Fruit fly (Drosophila melanogaster) whole organism, prepupa: ENCODE data around the gene CG10866.

Source experiments
- Blimp-1 ChIP-seq: fragments of 200-800 bp; sonication (Bioruptor generic); optimal IDR thresholded peaks from 3 replicates; lab custom pipeline; 2017; ENCODE audit warnings: missing biosample characterization, missing genetic modification characterization, mild to moderate bottlenecking, moderate library complexity, missing genetic modification reagents
- CG10669 ChIP-seq: fragments of 200-800 bp; sonication (Bioruptor generic); optimal IDR thresholded peaks from 3 replicates; lab custom pipeline; 2018; ENCODE audit warnings: missing biosample characterization, mild to moderate bottlenecking, missing genetic modification characterization, moderate library complexity
- CG11762 ChIP-seq: fragments of 200-800 bp; sonication (Bioruptor generic); optimal IDR thresholded peaks from 3 replicates; lab custom pipeline; 2016; ENCODE audit warnings: missing biosample characterization, missing genetic modification characterization; ENCODE audit not compliant: insufficient read depth
- CG1621 ChIP-seq: fragments of 200-800 bp; sonication (Bioruptor generic); optimal IDR thresholded peaks from 3 replicates; lab custom pipeline; 2018; ENCODE audit warnings: missing biosample characterization, mild to moderate bottlenecking, missing genetic modification characterization
- CG3032 ChIP-seq: fragments of 200-800 bp; optimal IDR thresholded peaks from 2 replicates; lab custom pipeline; 2019; ENCODE audit warnings: missing biosample characterization, mild to moderate bottlenecking, missing genetic modification characterization, moderate library complexity
- CG31627 ChIP-seq: fragments of 200-800 bp; sonication (Bioruptor generic); optimal IDR thresholded peaks from 3 replicates; lab custom pipeline; 2016; ENCODE audit warnings: missing biosample characterization, missing genetic modification characterization
- CG32006 ChIP-seq: fragments of 200-800 bp; sonication (Bioruptor generic); optimal IDR thresholded peaks from 3 replicates; lab custom pipeline; 2017; ENCODE audit warnings: missing biosample characterization, mild to moderate bottlenecking, missing genetic modification characterization
- CG34406 ChIP-seq: fragments of 200-800 bp; sonication (Bioruptor generic); optimal IDR thresholded peaks from 3 replicates; lab custom pipeline; 2016; ENCODE audit warnings: missing biosample characterization, missing genetic modification characterization
- CG3919 ChIP-seq: fragments of 200-800 bp; sonication (Bioruptor generic); optimal IDR thresholded peaks from 3 replicates; lab custom pipeline; 2016; ENCODE audit warnings: missing biosample characterization, missing genetic modification characterization
- CG4318 ChIP-seq: fragments of 200-800 bp; sonication (Bioruptor generic); optimal IDR thresholded peaks from 3 replicates; lab custom pipeline; 2017; ENCODE audit warnings: missing biosample characterization, mild to moderate bottlenecking, missing genetic modification characterization
- CG6163 ChIP-seq: fragments of 200-800 bp; sonication (Bioruptor generic); IDR thresholded peaks from 3 replicates; pipeline ENCODE4 v1.3.6; 2022; ENCODE audit warnings: missing biosample characterization, missing genetic modification characterization
- CG6276 ChIP-seq: fragments of 200-800 bp; sonication (Bioruptor generic); optimal IDR thresholded peaks from 2 replicates; lab custom pipeline; 2017; ENCODE audit warnings: missing biosample characterization, mild to moderate bottlenecking, missing genetic modification characterization
- CG6808 ChIP-seq: fragments of 200-800 bp; sonication (Bioruptor generic); optimal IDR thresholded peaks from 3 replicates; lab custom pipeline; 2017; ENCODE audit warnings: missing biosample characterization, missing genetic modification characterization, mild to moderate bottlenecking, moderate library complexity, missing genetic modification reagents
- CG6854 ChIP-seq: fragments of 200-800 bp; sonication (Bioruptor generic); optimal IDR thresholded peaks from 2 replicates; lab custom pipeline; 2017; ENCODE audit warnings: missing biosample characterization, mild to moderate bottlenecking, missing genetic modification characterization
- CG7368 ChIP-seq: fragments of 200-800 bp; sonication (Bioruptor generic); optimal IDR thresholded peaks from 3 replicates; lab custom pipeline; 2016; ENCODE audit warnings: missing biosample characterization, missing genetic modification characterization
- CG8119 ChIP-seq: fragments of 200-800 bp; sonication (Bioruptor generic); IDR thresholded peaks from 3 replicates; pipeline ENCODE4 v1.3.6; 2022; ENCODE audit warnings: missing biosample characterization, missing genetic modification characterization
- CG8319 ChIP-seq: fragments of 200-800 bp; sonication (Bioruptor generic); optimal IDR thresholded peaks from 3 replicates; lab custom pipeline; 2016; ENCODE audit warnings: missing biosample characterization, missing genetic modification characterization
- Eip75B ChIP-seq: fragments of 200-800 bp; sonication (Bioruptor generic); optimal IDR thresholded peaks from 3 replicates; lab custom pipeline; 2016; ENCODE audit warnings: missing biosample characterization, missing genetic modification characterization
- Eip78C ChIP-seq: fragments of 200-800 bp; sonication (Bioruptor generic); peaks from one replicate; lab custom pipeline; 2016; ENCODE audit warnings: missing biosample characterization, missing genetic modification characterization
- Eip93F ChIP-seq: fragments of 200-800 bp; sonication (Bioruptor generic); optimal IDR thresholded peaks from 2 replicates; lab custom pipeline; 2016; ENCODE audit warnings: missing biosample characterization, mild to moderate bottlenecking, missing genetic modification characterization
- Ets96B ChIP-seq: fragments of 200-800 bp; optimal IDR thresholded peaks from 2 replicates; lab custom pipeline; 2019; ENCODE audit warnings: missing biosample characterization, mild to moderate bottlenecking, missing genetic modification characterization, moderate library complexity
- Gug ChIP-seq: fragments of 200-800 bp; sonication (Bioruptor generic); IDR thresholded peaks from 2 replicates; pipeline ENCODE4 v1.3.6; 2022; ENCODE audit warnings: missing biosample characterization, missing genetic modification characterization
- Hr39 ChIP-seq: fragments of 200-800 bp; sonication (Bioruptor generic); optimal IDR thresholded peaks from 2 replicates; lab custom pipeline; 2016; ENCODE audit warnings: missing biosample characterization, missing genetic modification characterization
- Hr4 ChIP-seq: fragments of 200-800 bp; sonication (Bioruptor generic); optimal IDR thresholded peaks from 3 replicates; lab custom pipeline; 2016; ENCODE audit warnings: missing biosample characterization, missing genetic modification characterization
- Smox ChIP-seq: fragments of 200-800 bp; sonication (Bioruptor generic); optimal IDR thresholded peaks from 3 replicates; lab custom pipeline; 2016; ENCODE audit warnings: missing biosample characterization, missing genetic modification characterization
- Sox102F ChIP-seq: fragments of 200-800 bp; sonication (Bioruptor generic); optimal IDR thresholded peaks from 2 replicates; lab custom pipeline; 2016; ENCODE audit warnings: missing biosample characterization, mild to moderate bottlenecking, missing genetic modification characterization
- achi ChIP-seq: fragments of 200-800 bp; sonication (Bioruptor generic); optimal IDR thresholded peaks from 3 replicates; lab custom pipeline; 2016; ENCODE audit warnings: missing biosample characterization, missing genetic modification characterization
- acj6 ChIP-seq: fragments of 200-800 bp; sonication (Bioruptor generic); optimal IDR thresholded peaks from 3 replicates; lab custom pipeline; 2016; ENCODE audit warnings: missing biosample characterization, missing genetic modification characterization
- cyc ChIP-seq: fragments of 200-800 bp; sonication (Bioruptor generic); optimal IDR thresholded peaks from 3 replicates; lab custom pipeline; 2016; ENCODE audit warnings: missing biosample characterization, missing genetic modification characterization
- dsx ChIP-seq: fragments of 200-800 bp; optimal IDR thresholded peaks from 3 replicates; lab custom pipeline; 2019; ENCODE audit warnings: missing biosample characterization, mild to moderate bottlenecking, missing genetic modification characterization, moderate library complexity; ENCODE audit not compliant: poor library complexity, severe bottlenecking
- esn ChIP-seq: fragments of 200-800 bp; sonication (Bioruptor generic); optimal IDR thresholded peaks from 2 replicates; lab custom pipeline; 2016; ENCODE audit warnings: missing biosample characterization, mild to moderate bottlenecking, missing genetic modification characterization, moderate library complexity
- fkh ChIP-seq: fragments of 200-800 bp; sonication (Bioruptor generic); optimal IDR thresholded peaks from 3 replicates; lab custom pipeline; 2017; ENCODE audit warnings: missing biosample characterization, mild to moderate bottlenecking, missing genetic modification characterization, moderate library complexity
- net ChIP-seq: fragments of 200-800 bp; sonication (Bioruptor generic); optimal IDR thresholded peaks from 3 replicates; lab custom pipeline; 2016; ENCODE audit warnings: missing biosample characterization, missing genetic modification characterization
- salr ChIP-seq, 2 experiments: fragments of 200-800 bp; sonication (Bioruptor generic); optimal IDR thresholded peaks; 3 replicates each; lab custom pipeline; 2016 to 2018; ENCODE audit warnings: missing biosample characterization in 2 of 2, missing genetic modification characterization in 2 of 2, mild to moderate bottlenecking in 1 of 2
- ss ChIP-seq, 2 experiments: fragments of 200-800 bp; sonication (Bioruptor generic); optimal IDR thresholded peaks; 2 replicates in 1 of 2; 3 replicates in 1 of 2; lab custom pipeline; 2017 to 2018; ENCODE audit warnings: mild to moderate bottlenecking in 2 of 2, missing biosample characterization in 2 of 2, missing genetic modification characterization in 2 of 2, moderate library complexity in 1 of 2
- svp ChIP-seq: fragments of 200-800 bp; sonication (Bioruptor generic); peaks from one replicate; lab custom pipeline; 2016; ENCODE audit warnings: missing biosample characterization, missing genetic modification characterization
- topi ChIP-seq: fragments of 200-800 bp; sonication (Bioruptor generic); optimal IDR thresholded peaks from 3 replicates; lab custom pipeline; 2016; ENCODE audit warnings: missing biosample characterization, missing genetic modification characterization
- vri ChIP-seq: fragments of 200-800 bp; sonication (Bioruptor generic); optimal IDR thresholded peaks from 3 replicates; lab custom pipeline; 2016; ENCODE audit warnings: missing biosample characterization, mild to moderate bottlenecking, missing genetic modification characterization

CG10866 gene

dm6 chr3L:3912134-3912533 lies 25.7 kb downstream of the CG10866 start:
- TF ChIP-seq topi (no peak), Eip93F (no peak), Eip78C (GFP tag; lab: Kevin White, UChicago) (no peak), Sox102F (GFP tag; lab: Kevin White, UChicago) (no peak), Eip75B (GFP tag; lab: Kevin White, UChicago) (no peak), CG1621 (no peak), achi (no peak), Hr4 (no peak), svp (no peak), CG31627 (no peak), CG32006 (GFP tag; lab: Kevin White, UChicago) (no peak)

- TF ChIP-seq CG7368 (GFP tag; lab: Kevin White, UChicago): no peak
- no peak for TF ChIP-seq CG8319 (GFP tag; lab: Kevin White, UChicago)
- no peak for TF ChIP-seq salr (GFP tag; optimal IDR thresholded peaks at IDR 0.05; lab: Kevin White, UChicago)
- TF ChIP-seq CG10669 (GFP tag; lab: Kevin White, UChicago): no peak
- no peak for TF ChIP-seq Ets96B (tag; lab: Kevin White, UChicago)
- no peak for TF ChIP-seq net
- no peak for TF ChIP-seq ss (GFP tag; optimal IDR thresholded peaks at IDR 0.05; lab: Kevin White, UChicago)
- TF ChIP-seq CG6276 (GFP tag; lab: Kevin White, UChicago): no peak
- no peak for TF ChIP-seq dsx (GFP tag; lab: Kevin White, UChicago)
- no peak for TF ChIP-seq Eip75B (GFP tag; lab: Kevin White, UChicago)
- no peak for TF ChIP-seq CG6808 (GFP tag; lab: Kevin White, UChicago)
- no peak for TF ChIP-seq topi
- TF ChIP-seq Sox102F (GFP tag; lab: Kevin White, UChicago): no peak
- TF ChIP-seq Blimp-1 (GFP tag; lab: Kevin White, UChicago): no peak
- TF ChIP-seq, all 60 proteins: peak for 0
Measured at dm6 chr3L:3909831-3910230, 28.0 kb downstream of the CG10866 start, which contains the start of gene mge. TSS of gene mge (minus strand) at chr3L:3909931.

- peak; percentile 81 for TF ChIP-seq vri (GFP tag; lab: Kevin White, UChicago)
- no peak for TF ChIP-seq CG32006 (GFP tag; lab: Kevin White, UChicago)
Measured at dm6 chr3L:3908838-3909810, 28.7 kb downstream of the CG10866 start.

- TF ChIP-seq fkh (GFP tag; lab: Kevin White, UChicago) (peak; percentile 93), Smox (GFP tag; lab: Kevin White, UChicago) (no peak), esn (GFP tag; lab: Kevin White, UChicago) (peak; percentile 18)
Measured at dm6 chr3L:3905111-3905510, 32.7 kb downstream of the CG10866 start, which contains the start of gene ida. TSS of gene ida (plus strand) at chr3L:3905344.

dm6 chr3L:3903301-3903700 lies 34.5 kb downstream of the CG10866 start, which contains the start of gene Sc2:
TSS of gene Sc2 (plus strand) at chr3L:3903492.
- TF ChIP-seq CG6163 (GFP tag; lab: Robert Waterston, UW): peak; percentile 41; the same call in 1 of the 3 replicates
- no peak for TF ChIP-seq net
- TF ChIP-seq, all 60 proteins: peak for 1

- no peak for TF ChIP-seq CG8119 (GFP tag; lab: Robert Waterston, UW)
- TF ChIP-seq net: peak; percentile 65
- peak; percentile 29 for TF ChIP-seq CG6854
- TF ChIP-seq Ets96B (tag; lab: Kevin White, UChicago): peak; percentile 31
- peak; percentile 90 for TF ChIP-seq Eip78C (GFP tag; lab: Kevin White, UChicago)
- TF ChIP-seq CG4318 (GFP tag; lab: Kevin White, UChicago): peak; percentile 56
- TF ChIP-seq salr (GFP tag; optimal IDR thresholded peaks at IDR 0.05; lab: Kevin White, UChicago): peak in 1 of 2 experiments; percentile 77
- TF ChIP-seq CG7368 (GFP tag; lab: Kevin White, UChicago): peak; percentile 28
- TF ChIP-seq CG34406 (GFP tag; lab: Kevin White, UChicago): peak; percentile 47
- peak; percentile 61 for TF ChIP-seq acj6 (GFP tag; lab: Kevin White, UChicago)
- peak; percentile 53 for TF ChIP-seq CG3919 (GFP tag; lab: Kevin White, UChicago)
- peak; percentile 66 for TF ChIP-seq Hr39 (GFP tag; lab: Kevin White, UChicago)
- peak; percentile 57 for TF ChIP-seq cyc
- no peak for TF ChIP-seq Gug (GFP tag; lab: Robert Waterston, UW)
- peak; percentile 45 for TF ChIP-seq CG3032
- TF ChIP-seq CG11762: no peak
Measured at dm6 chr3L:3902491-3903198, 35.1 kb downstream of the CG10866 start, which contains the start of gene Ubi-p63E. TSS of gene Ubi-p63E (minus strand) at chr3L:3903184.
